Worm (Caenorhabditis elegans) whole organism, L4/young adult: ENCODE data around the gene srw-62.

ENCODE experiments used
- W03F9.2 ChIP-seq: fragments of 150-350 bp; optimal IDR thresholded peaks from 2 replicates; lab custom pipeline; 2014; ENCODE audit warnings: missing biosample characterization, missing genetic modification characterization
- dao-5 ChIP-seq: sonication (generic microtip); optimal IDR thresholded peaks from 2 replicates; lab custom pipeline; 2016; ENCODE audit warnings: missing genotype, missing genetic modification characterization, moderate library complexity, missing compliant biosample characterization
- him-1 ChIP-seq: sonication (generic microtip); optimal IDR thresholded peaks from 2 replicates; lab custom pipeline; 2016; ENCODE audit warnings: missing genotype, missing genetic modification reagents, missing genetic modification characterization, missing compliant biosample characterization

ce11 chrII:7812332-7812731 is 12.9 kb upstream of the srw-62 start:
- no peak for TF ChIP-seq him-1 (tag; lab: Kevin White, UChicago)
- TF ChIP-seq dao-5 (tag; lab: Kevin White, UChicago) = no peak
- no peak for TF ChIP-seq W03F9.2
